Fruit fly (Drosophila melanogaster) whole organism, prepupa: ENCODE measurements around the gene hng2.

ENCODE experiments used
- Blimp-1 ChIP-seq: fragments of 200-800 bp; sonication (Bioruptor generic); optimal IDR thresholded peaks from 3 replicates; lab custom pipeline; 2017; ENCODE audit warnings: missing biosample characterization, missing genetic modification characterization, mild to moderate bottlenecking, moderate library complexity, missing genetic modification reagents
- CG32006 ChIP-seq: fragments of 200-800 bp; sonication (Bioruptor generic); optimal IDR thresholded peaks from 3 replicates; lab custom pipeline; 2017; ENCODE audit warnings: missing biosample characterization, mild to moderate bottlenecking, missing genetic modification characterization
- CG6808 ChIP-seq: fragments of 200-800 bp; sonication (Bioruptor generic); optimal IDR thresholded peaks from 3 replicates; lab custom pipeline; 2017; ENCODE audit warnings: missing biosample characterization, missing genetic modification characterization, mild to moderate bottlenecking, moderate library complexity, missing genetic modification reagents
- CG9139 ChIP-seq: fragments of 200-800 bp; sonication (Bioruptor generic); optimal IDR thresholded peaks from 3 replicates; lab custom pipeline; 2017; ENCODE audit warnings: missing biosample characterization, mild to moderate bottlenecking, missing genetic modification characterization
- Ets96B ChIP-seq: fragments of 200-800 bp; optimal IDR thresholded peaks from 2 replicates; lab custom pipeline; 2019; ENCODE audit warnings: missing biosample characterization, mild to moderate bottlenecking, missing genetic modification characterization, moderate library complexity
- Hr39 ChIP-seq: fragments of 200-800 bp; sonication (Bioruptor generic); optimal IDR thresholded peaks from 2 replicates; lab custom pipeline; 2016; ENCODE audit warnings: missing biosample characterization, missing genetic modification characterization
- OdsH ChIP-seq: fragments of 200-800 bp; sonication (Bioruptor generic); optimal IDR thresholded peaks from 3 replicates; lab custom pipeline; 2016; ENCODE audit warnings: missing biosample characterization, missing genetic modification characterization
- Smox ChIP-seq: fragments of 200-800 bp; sonication (Bioruptor generic); optimal IDR thresholded peaks from 3 replicates; lab custom pipeline; 2016; ENCODE audit warnings: missing biosample characterization, missing genetic modification characterization
- esn ChIP-seq: fragments of 200-800 bp; sonication (Bioruptor generic); optimal IDR thresholded peaks from 2 replicates; lab custom pipeline; 2016; ENCODE audit warnings: missing biosample characterization, mild to moderate bottlenecking, missing genetic modification characterization, moderate library complexity
- salr ChIP-seq, 2 experiments: fragments of 200-800 bp; sonication (Bioruptor generic); optimal IDR thresholded peaks; 3 replicates each; lab custom pipeline; 2016 to 2018; ENCODE audit warnings: missing biosample characterization in 2 of 2, missing genetic modification characterization in 2 of 2, mild to moderate bottlenecking in 1 of 2
- vri ChIP-seq: fragments of 200-800 bp; sonication (Bioruptor generic); optimal IDR thresholded peaks from 3 replicates; lab custom pipeline; 2016; ENCODE audit warnings: missing biosample characterization, mild to moderate bottlenecking, missing genetic modification characterization

DNA sequence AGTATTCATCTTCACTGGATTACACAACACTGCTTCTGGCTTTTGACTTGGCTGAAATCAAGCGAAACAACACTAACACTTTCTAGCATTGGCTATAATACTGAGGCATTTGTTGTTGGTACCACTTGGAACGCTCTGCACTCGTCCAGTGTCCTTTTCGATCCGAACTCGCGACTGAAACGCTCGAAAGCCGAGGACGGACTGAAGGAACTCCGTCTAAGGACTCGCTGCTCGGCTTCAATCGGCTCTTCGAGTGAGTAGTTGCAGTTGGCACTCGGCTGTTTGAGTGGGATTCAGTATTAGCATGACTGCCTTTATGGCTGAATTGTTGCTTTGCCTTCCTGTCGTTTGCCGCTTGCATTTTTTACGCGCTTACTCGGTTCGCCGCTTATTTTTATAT, 38.1 kb upstream of the hng2 start, which contains the start of the genes CG34135 and CG11768:
- no peak for TF ChIP-seq vri (GFP tag; lab: Kevin White, UChicago)
- TF ChIP-seq Ets96B (tag; lab: Kevin White, UChicago): no peak
- no peak for TF ChIP-seq Blimp-1 (GFP tag; lab: Kevin White, UChicago)
- TF ChIP-seq Hr39 (GFP tag; lab: Kevin White, UChicago): no peak
- TF ChIP-seq CG32006 (GFP tag; lab: Kevin White, UChicago): no peak
- no peak for TF ChIP-seq OdsH
- TF ChIP-seq salr (GFP tag; optimal IDR thresholded peaks at IDR 0.05; lab: Kevin White, UChicago): no peak
- TF ChIP-seq CG9139 (GFP tag; lab: Kevin White, UChicago): no peak
- no peak for TF ChIP-seq Smox (GFP tag; lab: Kevin White, UChicago)
- TF ChIP-seq CG6808: no peak
- no peak for TF ChIP-seq esn (GFP tag; lab: Kevin White, UChicago)
